Worm (Caenorhabditis elegans): ENCODE measurements around the gene Y55D5A.1.

Gene Y55D5A.1

ce11 chrIII:2961840-2962239, 20.4 kb upstream of the Y55D5A.1 start:
- TF ChIP-seq ceh-82 (tag; optimal IDR thresholded peaks at IDR 0.05) (no peak), lin-13 (GFP tag; optimal IDR thresholded peaks at IDR 0.05) (no peak), nhr-21 (tag; optimal IDR thresholded peaks at IDR 0.05) (no peak), unc-55 (GFP tag; optimal IDR thresholded peaks at IDR 0.05) (no peak), aly-2 (tag; optimal IDR thresholded peaks at IDR 0.05) (no peak), ztf-11 (tag; optimal IDR thresholded peaks at IDR 0.05) (no peak), egl-27 (tag; optimal IDR thresholded peaks at IDR 0.05) (no peak), R02D3.7 (tag; optimal IDR thresholded peaks at IDR 0.05) (no peak), mdl-1 (tag; optimal IDR thresholded peaks at IDR 0.05) (no peak)

ce11 chrIII:2965534-2965933, 16.7 kb upstream of the Y55D5A.1 start, which contains the start of gene H05C05.2:
Gene H05C05.2, minus strand, starts transcription at chrIII:2965634.
- TF ChIP-seq dmd-4 (tag; optimal IDR thresholded peaks at IDR 0.05) (no peak), nhr-10 (tag; optimal IDR thresholded peaks at IDR 0.05) (no peak), R02D3.7 (tag; optimal IDR thresholded peaks at IDR 0.05) (no peak), skn-1 (tag; optimal IDR thresholded peaks at IDR 0.05) (no peak), nhr-6 (tag; optimal IDR thresholded peaks at IDR 0.05) (no peak), lsy-2 (tag; optimal IDR thresholded peaks at IDR 0.05) (no peak), F13H6.1 (tag; optimal IDR thresholded peaks at IDR 0.05) (no peak), alr-1 (tag; optimal IDR thresholded peaks at IDR 0.05) (no peak)

ce11 chrIII:2966462-2966861, 15.7 kb upstream of the Y55D5A.1 start:
- no peak for TF ChIP-seq R02D3.7 (tag; optimal IDR thresholded peaks at IDR 0.05)
- TF ChIP-seq sma-9 (GFP tag; optimal IDR thresholded peaks at IDR 0.05): peak; percentile 84
- TF ChIP-seq sma-9 (tag; optimal IDR thresholded peaks at IDR 0.05): no peak
- no peak for TF ChIP-seq egl-27 (tag; optimal IDR thresholded peaks at IDR 0.05)
- no peak for TF ChIP-seq ceh-82 (tag; optimal IDR thresholded peaks at IDR 0.05)
- no peak for TF ChIP-seq ceh-16 (tag; optimal IDR thresholded peaks at IDR 0.05)
- peak; percentile 96 for TF ChIP-seq F13H6.1 (tag; optimal IDR thresholded peaks at IDR 0.05)
- TF ChIP-seq lin-39 (tag; optimal IDR thresholded peaks at IDR 0.05): no peak
- TF ChIP-seq nhr-10 (tag; optimal IDR thresholded peaks at IDR 0.05): no peak
- no peak for TF ChIP-seq mbf-1 (tag; optimal IDR thresholded peaks at IDR 0.05)
- no peak for TF ChIP-seq nhr-12 (tag; optimal IDR thresholded peaks at IDR 0.05)
- TF ChIP-seq ama-1 (optimal IDR thresholded peaks at IDR 0.05): no peak
- peak; percentile 48 for TF ChIP-seq mab-5 (tag; optimal IDR thresholded peaks at IDR 0.05)
- TF ChIP-seq sma-3 (GFP tag; optimal IDR thresholded peaks at IDR 0.05): peak; percentile 80
- TF ChIP-seq lsy-2 (tag; optimal IDR thresholded peaks at IDR 0.05): peak; percentile 70 to 90
- peak in 1 of 2 experiments; percentile 64 for TF ChIP-seq mdl-1 (tag; optimal IDR thresholded peaks at IDR 0.05)
- TF ChIP-seq nhr-25 (tag; optimal IDR thresholded peaks at IDR 0.05): peak; percentile 56
- peak; percentile 60 for TF ChIP-seq lin-11 (tag; optimal IDR thresholded peaks at IDR 0.05)
- no peak for TF ChIP-seq unc-39 (tag; optimal IDR thresholded peaks at IDR 0.05)
- TF ChIP-seq unc-62 (GFP tag; optimal IDR thresholded peaks at IDR 0.05): no peak
- TF ChIP-seq nhr-237 (tag; optimal IDR thresholded peaks at IDR 0.05): no peak
- peak; percentile 18 for TF ChIP-seq sem-4 (tag; optimal IDR thresholded peaks at IDR 0.05)
- no peak for TF ChIP-seq ztf-11 (tag; optimal IDR thresholded peaks at IDR 0.05)
- TF ChIP-seq aly-2 (tag; optimal IDR thresholded peaks at IDR 0.05): no peak
- peak; percentile 46 for TF ChIP-seq snpc-4 (tag; optimal IDR thresholded peaks at IDR 0.05)
- TF ChIP-seq skn-1 (tag; optimal IDR thresholded peaks at IDR 0.05): no peak
- TF ChIP-seq ZK546.5 (tag; optimal IDR thresholded peaks at IDR 0.05): no peak
- peak; percentile 44 for TF ChIP-seq ztf-4 (tag; optimal IDR thresholded peaks at IDR 0.05)
- TF ChIP-seq elt-3 (tag; optimal IDR thresholded peaks at IDR 0.05): no peak
- TF ChIP-seq peb-1 (tag; optimal IDR thresholded peaks at IDR 0.05): no peak
- peak; percentile 91 for TF ChIP-seq unc-55 (GFP tag; optimal IDR thresholded peaks at IDR 0.05)
- TF ChIP-seq C34F6.9 (tag; optimal IDR thresholded peaks at IDR 0.05): peak; percentile 89
- peak; percentile 47 for TF ChIP-seq fos-1 (tag; optimal IDR thresholded peaks at IDR 0.05)
- TF ChIP-seq dmd-4 (tag; optimal IDR thresholded peaks at IDR 0.05): no peak
- peak; percentile 91 for TF ChIP-seq lin-13 (GFP tag; optimal IDR thresholded peaks at IDR 0.05)
- TF ChIP-seq elt-1 (tag; optimal IDR thresholded peaks at IDR 0.05): no peak
- no peak for TF ChIP-seq nhr-11 (tag; optimal IDR thresholded peaks at IDR 0.05)
- no peak for TF ChIP-seq nhr-23 (tag; optimal IDR thresholded peaks at IDR 0.05)
- no peak for TF ChIP-seq nhr-77 (tag; optimal IDR thresholded peaks at IDR 0.05)
- no peak for TF ChIP-seq nhr-6 (tag; optimal IDR thresholded peaks at IDR 0.05)
- TF ChIP-seq blmp-1 (tag; optimal IDR thresholded peaks at IDR 0.05; ENCODE audit: insufficient read depth): peak; percentile 39
- no peak for TF ChIP-seq ztf-1 (GFP tag; conservative IDR thresholded peaks at IDR 0.05)
- TF ChIP-seq alr-1 (tag; optimal IDR thresholded peaks at IDR 0.05): no peak
- TF ChIP-seq gmeb-1 (tag; optimal IDR thresholded peaks at IDR 0.05): peak; percentile 89
- peak; percentile 57 for TF ChIP-seq nhr-21 (tag; optimal IDR thresholded peaks at IDR 0.05)
- peak; percentile 70 for TF ChIP-seq zag-1 (tag; optimal IDR thresholded peaks at IDR 0.05)
- peak; percentile 75 for TF ChIP-seq crh-2 (tag; optimal IDR thresholded peaks at IDR 0.05)
- TF ChIP-seq nhr-129 (tag; optimal IDR thresholded peaks at IDR 0.05): peak; percentile 83
- TF ChIP-seq Y55F3AM.14 (GFP tag; optimal IDR thresholded peaks at IDR 0.05): no peak
